Worm (Caenorhabditis elegans) whole organism, L1 larva: ENCODE data around the gene C47E12.10.

Source experiments
- aly-2 ChIP-seq: fragments of 150-350 bp; optimal IDR thresholded peaks from 2 replicates; lab custom pipeline; 2014; ENCODE audit warnings: missing biosample characterization, missing genetic modification characterization
- blmp-1 ChIP-seq: fragments of 150-350 bp; optimal IDR thresholded peaks from 2 replicates; lab custom pipeline; 2014; ENCODE audit warnings: missing biosample characterization, missing genetic modification characterization
- ceh-88 ChIP-seq: fragments of 200-800 bp; sonication (Bioruptor generic); IDR thresholded peaks from 2 replicates; pipeline ENCODE4 v1.3.6; 2022; ENCODE audit warnings: missing genetic modification characterization, missing compliant biosample characterization
- elt-3 ChIP-seq, 6 experiments: fragments of 150-350 bp in 1 of 6; sonication (generic microtip); optimal IDR thresholded peaks; 2 replicates each; lab custom pipeline; 2017 to 2018; ENCODE audit warnings: missing biosample characterization in 6 of 6, missing genetic modification characterization in 6 of 6, inconsistent platforms in 1 of 6
- ets-5 ChIP-seq: fragments of 200-800 bp; sonication (Bioruptor generic); IDR thresholded peaks from 2 replicates; pipeline ENCODE4 v1.3.6; 2022; ENCODE audit warnings: missing genetic modification characterization, missing compliant biosample characterization
- fkh-8 ChIP-seq: sonication (generic microtip); optimal IDR thresholded peaks from 2 replicates; lab custom pipeline; 2016; ENCODE audit warnings: mild to moderate bottlenecking, missing genetic modification characterization, missing compliant biosample characterization
- hlh-17 ChIP-seq: fragments of 200-800 bp; sonication (Bioruptor generic); optimal IDR thresholded peaks from 2 replicates; lab custom pipeline; 2018; ENCODE audit warnings: missing genetic modification characterization, mild to moderate bottlenecking, missing compliant biosample characterization, moderate library complexity, borderline replicate concordance
- mep-1 ChIP-seq: fragments of 150-350 bp; optimal IDR thresholded peaks from 2 replicates; lab custom pipeline; 2014; ENCODE audit warnings: missing biosample characterization, missing genetic modification characterization
- nhr-84 ChIP-seq: sonication (generic microtip); optimal IDR thresholded peaks from 2 replicates; lab custom pipeline; 2017; ENCODE audit warnings: missing biosample characterization, missing genetic modification characterization
- unc-62 ChIP-seq: fragments of 150-350 bp; optimal IDR thresholded peaks from 2 replicates; lab custom pipeline; 2014; ENCODE audit warnings: missing biosample characterization, missing genetic modification reagents, missing genetic modification characterization
- zag-1 ChIP-seq: fragments of 150-350 bp; optimal IDR thresholded peaks from 2 replicates; lab custom pipeline; 2014; ENCODE audit warnings: missing biosample characterization, missing genetic modification characterization

- TF ChIP-seq elt-3 (tag; optimal IDR thresholded peaks at IDR 0.05; lab: Kevin White, UChicago) = no peak
- no peak for TF ChIP-seq nhr-84 (tag; lab: Kevin White, UChicago)
- peak; percentile 46 for TF ChIP-seq mep-1
- TF ChIP-seq hlh-17 = no peak
- TF ChIP-seq aly-2 (tag; lab: Kevin White, UChicago) = no peak
- no peak for TF ChIP-seq fkh-8 (tag; lab: Kevin White, UChicago)
- no peak for TF ChIP-seq ceh-88 (GFP tag; lab: Robert Waterston, UW)
- TF ChIP-seq unc-62 (GFP tag; lab: Kevin White, UChicago) = no peak
- TF ChIP-seq ets-5 (GFP tag; lab: Robert Waterston, UW) = no peak
- TF ChIP-seq blmp-1 (tag; lab: Kevin White, UChicago) = peak; percentile 25
- no peak for TF ChIP-seq zag-1 (tag; lab: Kevin White, UChicago)
These were observed 26.1 kb downstream of the C47E12.10 start, which contains the start of gene pyp-1 for ce11 chrIV:9998487-9999218.
